Fruit fly (Drosophila melanogaster) whole organism, prepupa: ENCODE results near the gene CG14642.

ENCODE experiments used
- CG8632 ChIP-seq: fragments of 200-800 bp; sonication (Bioruptor generic); optimal IDR thresholded peaks from 3 replicates; lab custom pipeline; 2016; ENCODE audit warnings: missing biosample characterization, missing genetic modification characterization
- Eip75B ChIP-seq: fragments of 200-800 bp; sonication (Bioruptor generic); optimal IDR thresholded peaks from 3 replicates; lab custom pipeline; 2016; ENCODE audit warnings: missing biosample characterization, missing genetic modification characterization
- Eip93F ChIP-seq: fragments of 200-800 bp; sonication (Bioruptor generic); optimal IDR thresholded peaks from 2 replicates; lab custom pipeline; 2016; ENCODE audit warnings: missing biosample characterization, mild to moderate bottlenecking, missing genetic modification characterization
- Hr38 ChIP-seq: sonication (Bioruptor generic); optimal IDR thresholded peaks from 2 replicates; lab custom pipeline; 2016; ENCODE audit warnings: missing biosample characterization, missing genetic modification characterization
- eg ChIP-seq: fragments of 200-800 bp; sonication (Bioruptor generic); IDR thresholded peaks from 3 replicates; pipeline ENCODE4 v1.3.6; 2022; ENCODE audit warnings: missing biosample characterization, missing genetic modification characterization

DNA sequence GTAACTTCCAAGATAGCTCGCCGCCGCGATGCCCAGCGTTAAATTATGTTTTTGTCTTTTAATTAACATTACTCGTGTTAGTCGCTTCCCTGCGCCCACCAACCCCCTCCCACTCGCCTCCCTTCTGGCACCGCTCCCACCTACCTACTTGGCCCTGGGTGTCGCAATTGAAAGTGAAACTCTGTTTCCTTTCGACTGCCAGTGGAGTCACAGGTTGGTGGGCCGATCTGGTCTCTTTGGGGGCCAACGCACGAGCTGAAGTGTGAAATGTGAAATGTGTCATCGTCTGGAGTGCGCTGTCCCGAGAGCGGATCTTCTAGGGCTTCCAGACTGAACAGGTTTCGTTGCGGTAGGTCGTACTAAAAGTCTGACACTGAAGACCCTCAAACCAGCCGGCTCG, 27.9 kb downstream of the CG14642 start:
- no peak for TF ChIP-seq Hr38 (GFP tag; lab: Kevin White, UChicago)
- no peak for TF ChIP-seq Eip75B (GFP tag; lab: Kevin White, UChicago)
- no peak for TF ChIP-seq eg
- TF ChIP-seq Eip93F (GFP tag; lab: Kevin White, UChicago), result no peak
- no peak for TF ChIP-seq CG8632 (GFP tag; lab: Kevin White, UChicago)
